Worm (Caenorhabditis elegans) whole organism, L4/young adult: ENCODE measurements around the gene F02D10.2.

Experiments
- W03F9.2 ChIP-seq: fragments of 150-350 bp; optimal IDR thresholded peaks from 2 replicates; lab custom pipeline; 2014; ENCODE audit warnings: missing biosample characterization, missing genetic modification characterization
- dao-5 ChIP-seq: sonication (generic microtip); optimal IDR thresholded peaks from 2 replicates; lab custom pipeline; 2016; ENCODE audit warnings: missing genotype, missing genetic modification characterization, moderate library complexity, missing compliant biosample characterization
- him-1 ChIP-seq: sonication (generic microtip); optimal IDR thresholded peaks from 2 replicates; lab custom pipeline; 2016; ENCODE audit warnings: missing genotype, missing genetic modification reagents, missing genetic modification characterization, missing compliant biosample characterization

Gene F02D10.2

ce11 chrX:13484813-13485212 lies 21.1 kb upstream of the F02D10.2 start, which contains the start of gene srd-51:
Gene srd-51, minus strand, starts transcription at chrX:13484913.
- TF ChIP-seq dao-5 (tag; lab: Kevin White, UChicago) (no peak), W03F9.2 (no peak), him-1 (tag; lab: Kevin White, UChicago) (no peak)

ce11 chrX:13481704-13482103 lies 18.0 kb upstream of the F02D10.2 start, which contains the start of gene srd-50:
Gene srd-50, minus strand, starts transcription at chrX:13481804.
- TF ChIP-seq dao-5 (tag; lab: Kevin White, UChicago) (no peak), him-1 (tag; lab: Kevin White, UChicago) (no peak), W03F9.2 (no peak)

DNA sequence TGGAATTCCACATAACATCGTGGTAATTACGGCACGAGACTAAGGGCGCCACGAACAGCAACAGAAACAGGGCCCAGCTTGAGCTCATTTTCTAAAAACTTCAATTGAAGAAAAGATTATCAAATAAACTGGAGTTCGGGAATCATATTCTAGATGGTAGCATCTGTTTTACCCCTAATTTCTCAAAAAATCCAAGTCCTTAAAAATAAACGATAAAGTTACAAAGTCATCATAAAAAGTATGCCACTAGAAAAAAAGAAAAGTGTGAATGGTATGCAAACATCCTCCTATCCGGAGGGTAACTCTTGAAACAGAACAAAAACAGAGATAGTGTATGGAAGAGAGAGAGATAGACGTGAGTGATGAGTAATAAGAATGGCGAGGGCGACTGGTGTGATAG lies 13.7 kb upstream of the F02D10.2 start, which contains the start of gene efn-3:
Gene efn-3, minus strand, starts transcription at position 101 of the 400 bp plus-strand sequence.
- no peak for TF ChIP-seq W03F9.2
- TF ChIP-seq him-1 (tag; lab: Kevin White, UChicago) = no peak
- no peak for TF ChIP-seq dao-5 (tag; lab: Kevin White, UChicago)

DNA sequence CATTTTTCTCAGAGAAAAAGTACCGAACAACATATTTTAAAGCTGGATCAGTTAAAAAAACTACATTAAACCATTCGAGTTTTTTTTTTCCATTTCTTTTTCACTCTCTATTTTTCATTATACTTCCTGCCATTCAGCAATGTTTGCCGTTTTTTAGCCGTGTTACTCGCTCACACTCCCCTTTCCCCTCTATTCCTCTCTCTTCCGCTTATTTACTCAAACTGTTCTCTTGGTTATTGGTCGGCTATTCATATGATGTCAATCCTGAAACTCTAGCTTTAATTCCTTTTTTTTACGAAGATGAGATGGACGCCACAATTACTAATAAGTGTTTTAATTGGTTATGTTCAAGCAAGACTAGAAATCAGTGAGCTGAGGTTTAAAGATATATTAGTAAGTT lies 8.2 kb upstream of the F02D10.2 start, which contains the start of gene tre-4:
Gene tre-4, plus strand, starts transcription at position 301 of the 400 bp plus-strand sequence.
- no peak for TF ChIP-seq him-1 (tag; lab: Kevin White, UChicago)
- no peak for TF ChIP-seq W03F9.2
- no peak for TF ChIP-seq dao-5 (tag; lab: Kevin White, UChicago)

- no peak for TF ChIP-seq him-1 (tag; lab: Kevin White, UChicago)
- TF ChIP-seq W03F9.2 = no peak
- TF ChIP-seq dao-5 (tag; lab: Kevin White, UChicago) = no peak
Observed at ce11 chrX:13469907-13470647, 6.4 kb upstream of the F02D10.2 start.

ce11 chrX:13469047-13469633 lies 5.4 kb upstream of the F02D10.2 start, which contains the start of gene col-184:
Gene col-184, plus strand, starts transcription at chrX:13469455.
- no peak for TF ChIP-seq dao-5 (tag; lab: Kevin White, UChicago)
- TF ChIP-seq W03F9.2 = no peak
- no peak for TF ChIP-seq him-1 (tag; lab: Kevin White, UChicago)

DNA sequence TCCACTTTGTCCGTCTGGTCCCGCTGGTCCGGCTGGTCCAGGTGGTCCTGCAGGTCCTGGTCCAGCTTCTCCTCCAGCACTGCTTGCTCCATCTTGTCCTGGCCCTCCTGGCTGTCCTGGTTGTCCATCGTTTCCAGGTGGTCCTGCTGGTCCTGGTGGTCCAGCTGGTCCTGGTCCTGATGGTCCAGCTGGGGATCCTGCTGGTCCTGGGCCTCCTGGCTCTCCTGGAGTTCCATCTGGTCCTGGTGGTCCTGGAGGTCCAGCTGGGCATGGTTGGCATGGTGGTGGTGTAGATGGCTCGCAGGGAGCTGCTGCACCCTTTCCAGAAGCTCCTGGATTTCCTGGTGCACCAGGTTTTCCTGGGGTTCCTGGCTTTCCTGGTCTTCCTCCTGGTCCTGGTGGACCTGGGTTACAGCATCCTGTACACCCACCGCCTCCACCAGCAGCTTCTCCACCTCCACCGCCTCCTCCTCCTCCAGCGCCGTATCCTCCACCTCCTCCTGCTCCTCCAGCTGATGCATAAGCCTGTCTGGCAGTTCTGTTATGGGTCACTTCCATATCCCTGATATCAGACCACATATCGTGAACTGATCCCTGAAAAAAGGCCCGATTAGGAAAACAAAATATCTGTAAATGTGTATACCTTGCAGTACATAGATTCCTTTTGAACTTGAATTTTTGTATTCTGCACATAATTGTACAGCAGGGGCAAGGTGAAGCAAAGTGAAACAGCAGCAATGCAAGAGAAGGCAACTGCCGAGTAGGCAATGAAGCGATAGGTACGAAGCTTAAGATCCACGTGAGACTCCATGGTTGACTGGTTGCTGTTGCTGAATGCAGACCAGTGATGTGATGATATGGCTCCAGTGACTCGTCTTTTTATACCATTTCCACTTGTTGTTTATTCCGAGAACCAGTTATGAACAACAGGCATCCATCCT lies 3.5 kb upstream of the F02D10.2 start, which contains the start of gene col-183:
Gene col-183, minus strand, starts transcription at position 839 of the 941 bp plus-strand sequence.
- TF ChIP-seq him-1 (tag; lab: Kevin White, UChicago) (no peak), dao-5 (tag; lab: Kevin White, UChicago) (no peak)

DNA sequence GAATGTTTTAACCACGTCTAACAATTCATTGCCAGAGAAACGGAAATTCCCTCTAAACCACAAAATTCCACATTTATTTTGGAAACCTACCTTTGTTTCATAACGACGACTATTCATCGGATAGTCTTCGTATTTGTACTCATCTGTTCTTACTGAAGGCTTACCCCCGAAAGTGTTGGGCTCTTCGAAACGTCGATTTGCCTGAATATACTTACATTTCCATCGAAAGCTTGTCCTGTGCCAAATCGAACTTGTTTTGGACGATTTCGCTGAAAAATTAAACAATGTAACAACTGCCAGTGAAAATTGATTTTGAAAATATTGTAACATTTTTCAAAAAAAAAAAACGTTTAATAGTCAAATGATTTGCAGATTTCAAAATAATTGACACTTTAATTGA lies 1.2 kb downstream of the F02D10.2 start, which contains the start of gene F02D10.3:
Gene F02D10.3, minus strand, starts transcription at position 101 of the 400 bp plus-strand sequence.
- no peak for TF ChIP-seq him-1 (tag; lab: Kevin White, UChicago)
- no peak for TF ChIP-seq W03F9.2
- no peak for TF ChIP-seq dao-5 (tag; lab: Kevin White, UChicago)

- TF ChIP-seq W03F9.2 = no peak
- TF ChIP-seq dao-5 (tag; lab: Kevin White, UChicago) = no peak
- TF ChIP-seq him-1 (tag; lab: Kevin White, UChicago) = no peak
Observed at ce11 chrX:13456442-13456841, 7.3 kb downstream of the F02D10.2 start, which contains the start of gene flr-1. Gene flr-1, minus strand, starts transcription at chrX:13456542.

DNA sequence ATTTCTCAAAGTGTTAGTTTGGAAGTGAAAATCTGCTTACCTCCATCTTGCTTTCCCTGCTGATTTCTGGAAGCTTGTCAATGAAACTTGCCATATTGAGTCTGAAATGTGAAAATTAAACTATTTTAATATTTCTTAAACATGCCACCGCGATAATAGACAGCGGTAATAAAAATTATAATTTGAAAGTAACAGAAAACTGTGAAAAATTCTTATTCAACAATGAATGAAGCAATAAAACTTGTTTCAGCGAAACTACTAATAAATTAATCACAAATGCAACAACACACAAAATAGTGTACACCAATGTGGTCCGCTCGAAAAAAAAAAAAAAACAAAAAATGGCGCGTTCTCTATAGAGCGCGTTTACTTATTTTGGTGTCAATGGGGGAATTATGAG lies 12.1 kb downstream of the F02D10.2 start, which contains the start of gene F02D10.6:
Gene F02D10.6, minus strand, starts transcription at position 101 of the 400 bp plus-strand sequence.
- TF ChIP-seq dao-5 (tag; lab: Kevin White, UChicago) (no peak), W03F9.2 (no peak), him-1 (tag; lab: Kevin White, UChicago) (no peak)

ce11 chrX:13448665-13449099 lies 15.0 kb downstream of the F02D10.2 start:
- TF ChIP-seq dao-5 (tag; lab: Kevin White, UChicago) = peak; percentile 68
- peak; percentile 44 for TF ChIP-seq W03F9.2
- peak; percentile 69 for TF ChIP-seq him-1 (tag; lab: Kevin White, UChicago)

- TF ChIP-seq him-1 (tag; lab: Kevin White, UChicago) = no peak
- no peak for TF ChIP-seq dao-5 (tag; lab: Kevin White, UChicago)
- no peak for TF ChIP-seq W03F9.2
Observed at ce11 chrX:13446418-13446817, 17.3 kb downstream of the F02D10.2 start, which contains the start of gene set-8. Gene set-8, plus strand, starts transcription at chrX:13446718.

DNA sequence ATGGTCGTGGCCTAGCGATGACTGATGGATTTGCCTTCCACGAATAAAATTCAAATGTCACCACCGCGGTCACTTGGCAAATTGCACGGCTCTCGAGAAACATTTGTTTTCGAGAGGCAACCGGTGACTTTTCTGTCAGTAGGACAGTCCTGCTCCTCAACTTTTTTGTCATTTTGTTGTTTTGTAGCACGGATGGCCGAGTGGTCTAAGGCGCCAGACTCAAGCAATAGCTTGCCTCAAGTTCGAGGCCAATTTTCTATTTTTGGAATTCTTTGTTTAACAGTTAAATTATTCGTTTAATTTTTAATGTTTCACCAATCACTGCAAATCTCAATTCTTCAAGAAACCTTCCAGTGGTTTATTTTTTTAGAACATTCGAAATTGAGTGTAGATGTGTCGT lies 19.4 kb downstream of the F02D10.2 start:
- TF ChIP-seq him-1 (tag; lab: Kevin White, UChicago) = no peak
